Fruit fly (Drosophila melanogaster): ENCODE data around the gene CG46025.

Gene CG46025

dm6 chr2L:7782788-7783401 is 28.9 kb downstream of the CG46025 start, which contains the start of gene Brd7-9 (continued):
- TF ChIP-seq z (GFP tag; IDR thresholded peaks at IDR 0.05) (no peak), CG6813 (GFP tag; optimal IDR thresholded peaks at IDR 0.05) (peak; percentile 76), CG13287 (GFP tag; IDR thresholded peaks at IDR 0.05; ENCODE audit: partially characterized antibody) (peak; percentile 65), CG10321 (GFP tag; IDR thresholded peaks at IDR 0.05) (peak; percentile 63; the same call in 1 of the 2 replicates), Lim3 (GFP tag; IDR thresholded peaks at IDR 0.05) (no peak), sc (optimal IDR thresholded peaks at IDR 0.05) (no peak), sc (GFP tag; optimal IDR thresholded peaks at IDR 0.05) (peak; percentile 27), kay (GFP tag; optimal IDR thresholded peaks at IDR 0.05) (peak; percentile 44), CG2129 (GFP tag; IDR thresholded peaks at IDR 0.05; ENCODE audit: partially characterized antibody) (no peak), sr (GFP tag; IDR thresholded peaks at IDR 0.05) (peak; percentile 59; the same call in 2 of the 3 replicates), Ptx1 (GFP tag; IDR thresholded peaks at IDR 0.05) (peak; percentile 72), B-H1 (GFP tag; IDR thresholded peaks at IDR 0.05) (peak; percentile 77), NfI (GFP tag; optimal IDR thresholded peaks at IDR 0.05) (peak; percentile 60), Doc3 (GFP tag; IDR thresholded peaks at IDR 0.05; ENCODE audit: partially characterized antibody) (no peak), MESR4 (GFP tag; optimal IDR thresholded peaks at IDR 0.05) (peak; percentile 98), grau (tag; optimal IDR thresholded peaks at IDR 0.05) (peak; percentile 62), CG16779 (GFP tag; IDR thresholded peaks at IDR 0.05) (peak; percentile 80), Antp (GFP tag; optimal IDR thresholded peaks at IDR 0.05) (peak; percentile 52), sob (GFP tag; IDR thresholded peaks at IDR 0.05) (peak; percentile 79), CG12071 (GFP tag; optimal IDR thresholded peaks at IDR 0.05) (peak; percentile 86), pzg (GFP tag; optimal IDR thresholded peaks at IDR 0.05) (peak; percentile 61), CG3726 (GFP tag; IDR thresholded peaks at IDR 0.05) (peak; percentile 72; the same call in 1 of the 3 replicates), fu2 (GFP tag; optimal IDR thresholded peaks at IDR 0.05) (peak; percentile 47), lov (optimal IDR thresholded peaks at IDR 0.05) (no peak), lov (GFP tag; IDR thresholded peaks at IDR 0.05) (peak; percentile 74; the same call in 2 of the 3 replicates), vnd (GFP tag; IDR thresholded peaks at IDR 0.05; ENCODE audit: partially characterized antibody) (peak; percentile 31; the same call in 1 of the 3 replicates), Hey (tag; optimal IDR thresholded peaks at IDR 0.05) (no peak), CG9876 (GFP tag; optimal IDR thresholded peaks at IDR 0.05) (no peak), pros (GFP tag; optimal IDR thresholded peaks at IDR 0.05) (no peak), CG4328 (GFP tag; optimal IDR thresholded peaks at IDR 0.05) (no peak), Rfx (GFP tag; IDR thresholded peaks at IDR 0.05) (peak; percentile 87), GATAe (GFP tag; conservative IDR thresholded peaks at IDR 0.05) (no peak; the same call in 1 of the 2 replicates), CrebB (tag; optimal IDR thresholded peaks at IDR 0.05) (peak; percentile 12), mld (GFP tag; IDR thresholded peaks at IDR 0.05; ENCODE audit: partially characterized antibody) (no peak), cato (GFP tag; optimal IDR thresholded peaks at IDR 0.05; ENCODE audit: borderline replicate concordance) (peak; percentile 44), Spps (tag; optimal IDR thresholded peaks at IDR 0.05) (peak; percentile 6), CG17186 (GFP tag; optimal IDR thresholded peaks at IDR 0.05) (no peak), bab2 (GFP tag; optimal IDR thresholded peaks at IDR 0.05) (peak; percentile 70), D19A (tag; optimal IDR thresholded peaks at IDR 0.05) (peak; percentile 58), CG2120 (GFP tag; optimal IDR thresholded peaks at IDR 0.05) (peak; percentile 77), CG4424 (GFP tag; optimal IDR thresholded peaks at IDR 0.05) (peak; percentile 73), Fer1 (GFP tag; optimal IDR thresholded peaks at IDR 0.05) (peak; percentile 80), Poxn (GFP tag; IDR thresholded peaks at IDR 0.05) (0 out of 2 replicates have a peak, but pooled peaks have one; percentile 14), lola (GFP tag; optimal IDR thresholded peaks at IDR 0.05) (peak in 1 of 3 experiments; percentile 54), ham (GFP tag; IDR thresholded peaks at IDR 0.05) (0 out of 2 replicates have a peak, but pooled peaks have one; percentile 41), CG3847 (GFP tag; IDR thresholded peaks at IDR 0.05) (peak; percentile 35; the same call in 1 of the 2 replicates), CG34224 (GFP tag; IDR thresholded peaks at IDR 0.05; ENCODE audit: partially characterized antibody) (no peak), Atf-2 (GFP tag; optimal IDR thresholded peaks at IDR 0.05) (peak; percentile 51), prd (optimal IDR thresholded peaks at IDR 0.05) (no peak), prd (GFP tag; IDR thresholded peaks at IDR 0.05) (peak; percentile 78)

All from whole organism, embryonic.